Fruit fly (Drosophila melanogaster) whole organism, embryonic: ENCODE results near the gene pnt.

Experiments used
- Antp ChIP-seq: fragments of 200-800 bp; sonication (Bioruptor generic); optimal IDR thresholded peaks from 3 replicates; lab custom pipeline; 2016; ENCODE audit warnings: missing biosample characterization, missing genetic modification characterization
- BtbVII ChIP-seq: fragments of 200-800 bp; sonication (Bioruptor generic); optimal IDR thresholded peaks from 3 replicates; lab custom pipeline; 2017; ENCODE audit warnings: missing biosample characterization, mild to moderate bottlenecking, missing genetic modification characterization
- Bteb2 ChIP-seq: fragments of 200-800 bp; sonication (Bioruptor generic); optimal IDR thresholded peaks from 2 replicates; lab custom pipeline; 2016; ENCODE audit warnings: missing biosample characterization, missing genetic modification characterization
- CG10147 ChIP-seq: fragments of 200-800 bp; sonication (Bioruptor generic); optimal IDR thresholded peaks from 2 replicates; lab custom pipeline; 2019; ENCODE audit warnings: missing biosample characterization, mild to moderate bottlenecking, missing genetic modification characterization, moderate library complexity
- CG10654 ChIP-seq: fragments of 200-800 bp; sonication (Bioruptor generic); optimal IDR thresholded peaks from 2 replicates; lab custom pipeline; 2016; ENCODE audit warnings: missing biosample characterization, missing genetic modification characterization
- CG11398 ChIP-seq: fragments of 200-800 bp; sonication (Bioruptor generic); optimal IDR thresholded peaks from 2 replicates; lab custom pipeline; 2016; ENCODE audit warnings: missing biosample characterization, missing genetic modification characterization
- CG12071 ChIP-seq: fragments of 200-800 bp; sonication (Bioruptor generic); optimal IDR thresholded peaks from 3 replicates; lab custom pipeline; 2018; ENCODE audit warnings: missing biosample characterization, mild to moderate bottlenecking, missing genetic modification characterization
- CG12155 ChIP-seq: fragments of 200-800 bp; sonication (Bioruptor generic); optimal IDR thresholded peaks from 3 replicates; lab custom pipeline; 2016; ENCODE audit warnings: missing biosample characterization, missing genetic modification characterization
- CG1233 ChIP-seq: fragments of 200-800 bp; sonication (Bioruptor generic); optimal IDR thresholded peaks from 4 replicates; lab custom pipeline; 2018; ENCODE audit warnings: missing biosample characterization, mild to moderate bottlenecking, missing genetic modification characterization
- CG13424 ChIP-seq: fragments of 200-800 bp; sonication (Bioruptor generic); optimal IDR thresholded peaks from 2 replicates; lab custom pipeline; 2019; ENCODE audit warnings: missing biosample characterization, mild to moderate bottlenecking, missing genetic modification characterization, moderate library complexity
- CG13894 ChIP-seq: fragments of 200-800 bp; sonication (Bioruptor generic); optimal IDR thresholded peaks from 3 replicates; lab custom pipeline; 2018; ENCODE audit warnings: missing biosample characterization, mild to moderate bottlenecking, missing genetic modification characterization, moderate library complexity
- CG1529 ChIP-seq: fragments of 200-800 bp; sonication (Bioruptor generic); optimal IDR thresholded peaks from 3 replicates; lab custom pipeline; 2018; ENCODE audit warnings: missing biosample characterization, missing genetic modification characterization
- CG15696 ChIP-seq: fragments of 200-800 bp; sonication (Bioruptor generic); optimal IDR thresholded peaks from 2 replicates; lab custom pipeline; 2019; ENCODE audit warnings: missing biosample characterization, mild to moderate bottlenecking, missing genetic modification characterization, moderate library complexity
- CG16863 ChIP-seq: fragments of 200-800 bp; sonication (Bioruptor generic); optimal IDR thresholded peaks from 3 replicates; lab custom pipeline; 2016; ENCODE audit warnings: missing biosample characterization, missing genetic modification characterization
- CG17359 ChIP-seq: fragments of 200-800 bp; sonication (Bioruptor generic); optimal IDR thresholded peaks from 3 replicates; lab custom pipeline; 2018; ENCODE audit warnings: missing biosample characterization, mild to moderate bottlenecking, missing genetic modification characterization, moderate library complexity
- CG17385 ChIP-seq: fragments of 200-800 bp; sonication (Bioruptor generic); optimal IDR thresholded peaks from 3 replicates; lab custom pipeline; 2018; ENCODE audit warnings: missing biosample characterization, mild to moderate bottlenecking, missing genetic modification characterization
- CG18011 ChIP-seq: fragments of 200-800 bp; sonication (Bioruptor generic); optimal IDR thresholded peaks from 2 replicates; lab custom pipeline; 2017; ENCODE audit warnings: missing biosample characterization, missing genetic modification characterization, mild to moderate bottlenecking, moderate library complexity, missing genotype
- CG2120 ChIP-seq: fragments of 200-800 bp; sonication (Bioruptor generic); optimal IDR thresholded peaks from 3 replicates; lab custom pipeline; 2016; ENCODE audit warnings: missing biosample characterization, missing genetic modification characterization
- CG2678 ChIP-seq: fragments of 200-800 bp; sonication (Bioruptor generic); optimal IDR thresholded peaks from 3 replicates; lab custom pipeline; 2019; ENCODE audit warnings: missing biosample characterization, mild to moderate bottlenecking, missing genetic modification characterization, moderate library complexity
- CG4282 ChIP-seq: fragments of 200-800 bp; sonication (Bioruptor generic); optimal IDR thresholded peaks from 2 replicates; lab custom pipeline; 2016; ENCODE audit warnings: missing biosample characterization, missing genetic modification characterization
- CG4820 ChIP-seq: fragments of 200-800 bp; sonication (Bioruptor generic); optimal IDR thresholded peaks from 3 replicates; lab custom pipeline; 2016; ENCODE audit warnings: missing biosample characterization, missing genetic modification characterization
- CG4854 ChIP-seq: fragments of 200-800 bp; sonication (Bioruptor generic); optimal IDR thresholded peaks from 2 replicates; lab custom pipeline; 2016; ENCODE audit warnings: missing biosample characterization, missing genetic modification characterization, inconsistent platforms
- CG6791 ChIP-seq: fragments of 200-800 bp; sonication (Bioruptor generic); IDR thresholded peaks from 3 replicates; pipeline ENCODE4 v1.3.6; 2022; ENCODE audit warnings: missing biosample characterization, missing genetic modification characterization; ENCODE audit not compliant: partially characterized antibody
- CG8388 ChIP-seq: fragments of 200-800 bp; sonication (Bioruptor generic); optimal IDR thresholded peaks from 2 replicates; lab custom pipeline; 2019; ENCODE audit warnings: missing biosample characterization, mild to moderate bottlenecking, missing genetic modification characterization, moderate library complexity
- CG8924 ChIP-seq: fragments of 200-800 bp; optimal IDR thresholded peaks from 3 replicates; lab custom pipeline; 2019; ENCODE audit warnings: missing biosample characterization, mild to moderate bottlenecking, missing genetic modification characterization, moderate library complexity
- Chrac-16 ChIP-seq: fragments of 200-800 bp; sonication (Bioruptor generic); optimal IDR thresholded peaks from 3 replicates; lab custom pipeline; 2016; ENCODE audit warnings: missing biosample characterization, missing genetic modification characterization
- ERR ChIP-seq: fragments of 200-800 bp; sonication (Bioruptor generic); optimal IDR thresholded peaks from 2 replicates; lab custom pipeline; 2016; ENCODE audit warnings: missing biosample characterization, missing genetic modification characterization
- HmgD ChIP-seq: fragments of 200-800 bp; sonication (Bioruptor generic); optimal IDR thresholded peaks from 3 replicates; lab custom pipeline; 2016; ENCODE audit warnings: missing biosample characterization, missing genetic modification characterization
- Hr3 ChIP-seq: fragments of 200-800 bp; sonication (Bioruptor generic); optimal IDR thresholded peaks from 3 replicates; lab custom pipeline; 2016; ENCODE audit warnings: missing biosample characterization, missing genetic modification characterization
- NfI ChIP-seq: fragments of 200-800 bp; sonication (Bioruptor generic); optimal IDR thresholded peaks from 3 replicates; lab custom pipeline; 2018; ENCODE audit warnings: missing biosample characterization, mild to moderate bottlenecking, missing genetic modification characterization, moderate library complexity
- Side ChIP-seq: fragments of 200-800 bp; sonication (Bioruptor generic); optimal IDR thresholded peaks from 2 replicates; lab custom pipeline; 2016; ENCODE audit warnings: missing biosample characterization, missing genetic modification characterization
- Sox102F ChIP-seq: fragments of 200-800 bp; sonication (Bioruptor generic); optimal IDR thresholded peaks from 2 replicates; lab custom pipeline; 2018; ENCODE audit warnings: missing biosample characterization, mild to moderate bottlenecking, missing genetic modification characterization, moderate library complexity
- Spps ChIP-seq: fragments of 200-800 bp; sonication (Bioruptor generic); optimal IDR thresholded peaks from 2 replicates; lab custom pipeline; 2018; ENCODE audit warnings: missing biosample characterization, mild to moderate bottlenecking, missing genetic modification characterization
- Tbp ChIP-seq: fragments of >200 bp; optimal IDR thresholded peaks from 2 replicates; lab custom pipeline; 2018; ENCODE audit warnings: missing biosample characterization, missing genetic modification characterization
- Trl ChIP-seq, 3 experiments: fragments of >200 bp in 2 of 3; fragments of 200-800 bp in 1 of 3; sonication (Bioruptor generic) in 1 of 3; optimal IDR thresholded peaks; 2 replicates in 1 of 3; 3 replicates in 2 of 3; lab custom pipeline; 2016 to 2017; ENCODE audit warnings: missing biosample characterization in 1 of 3, missing genetic modification characterization in 1 of 3
- ato ChIP-seq: fragments of 200-800 bp; sonication (Bioruptor generic); IDR thresholded peaks from 2 replicates; pipeline ENCODE4 v1.3.6; 2022; ENCODE audit warnings: missing biosample characterization, missing genetic modification characterization; ENCODE audit not compliant: partially characterized antibody
- bab2 ChIP-seq: fragments of 200-800 bp; sonication (Bioruptor generic); optimal IDR thresholded peaks from 2 replicates; lab custom pipeline; 2016; ENCODE audit warnings: missing biosample characterization, missing genetic modification characterization
- bcd ChIP-seq: fragments of 200-800 bp; sonication (Bioruptor generic); optimal IDR thresholded peaks from 2 replicates; lab custom pipeline; 2017; ENCODE audit warnings: missing biosample characterization, mild to moderate bottlenecking, missing genetic modification characterization
- cas ChIP-seq: fragments of 200-800 bp; sonication (Bioruptor generic); IDR thresholded peaks from 2 replicates; pipeline ENCODE4 v1.3.6; 2022; ENCODE audit warnings: missing biosample characterization, missing genetic modification characterization
- caup ChIP-seq: fragments of 200-800 bp; sonication (Bioruptor generic); optimal IDR thresholded peaks from 3 replicates; lab custom pipeline; 2017; ENCODE audit warnings: missing biosample characterization, mild to moderate bottlenecking, missing genetic modification characterization, moderate library complexity; ENCODE audit not compliant: severe bottlenecking
- jing ChIP-seq: fragments of 200-800 bp; sonication (Bioruptor generic); optimal IDR thresholded peaks from 2 replicates; lab custom pipeline; 2018; ENCODE audit warnings: missing biosample characterization, mild to moderate bottlenecking, missing genetic modification characterization
- nau ChIP-seq: fragments of 200-800 bp; sonication (Bioruptor generic); optimal IDR thresholded peaks from 3 replicates; lab custom pipeline; 2017; ENCODE audit warnings: missing biosample characterization, mild to moderate bottlenecking, missing genetic modification characterization, missing genetic modification reagents
- odd ChIP-seq: fragments of 200-800 bp; sonication (Bioruptor generic); optimal IDR thresholded peaks from 2 replicates; lab custom pipeline; 2017; ENCODE audit warnings: missing biosample characterization, mild to moderate bottlenecking, missing genetic modification characterization
- sisA ChIP-seq: fragments of 200-800 bp; sonication (Bioruptor generic); IDR thresholded peaks from 2 replicates; pipeline ENCODE4 v1.3.6; 2022; ENCODE audit warnings: missing biosample characterization, missing genetic modification characterization
- slbo ChIP-seq: fragments of 200-800 bp; sonication (Bioruptor generic); IDR thresholded peaks from 2 replicates; pipeline ENCODE4 v1.3.6; 2022; ENCODE audit warnings: missing biosample characterization, missing genetic modification characterization
- slp2 ChIP-seq: fragments of 200-800 bp; sonication (Bioruptor generic); optimal IDR thresholded peaks from 2 replicates; lab custom pipeline; 2016; ENCODE audit warnings: missing biosample characterization, missing genetic modification characterization
- stc ChIP-seq: fragments of 200-800 bp; sonication (Bioruptor generic); IDR thresholded peaks from 2 replicates; pipeline ENCODE4 v1.3.6; 2022; ENCODE audit warnings: missing biosample characterization, missing genetic modification characterization
- zfh1 ChIP-seq: fragments of 200-800 bp; sonication (Bioruptor generic); IDR thresholded peaks from 3 replicates; pipeline ENCODE4 v1.3.6; 2022; ENCODE audit warnings: missing biosample characterization, missing genetic modification characterization

The pnt gene

DNA sequence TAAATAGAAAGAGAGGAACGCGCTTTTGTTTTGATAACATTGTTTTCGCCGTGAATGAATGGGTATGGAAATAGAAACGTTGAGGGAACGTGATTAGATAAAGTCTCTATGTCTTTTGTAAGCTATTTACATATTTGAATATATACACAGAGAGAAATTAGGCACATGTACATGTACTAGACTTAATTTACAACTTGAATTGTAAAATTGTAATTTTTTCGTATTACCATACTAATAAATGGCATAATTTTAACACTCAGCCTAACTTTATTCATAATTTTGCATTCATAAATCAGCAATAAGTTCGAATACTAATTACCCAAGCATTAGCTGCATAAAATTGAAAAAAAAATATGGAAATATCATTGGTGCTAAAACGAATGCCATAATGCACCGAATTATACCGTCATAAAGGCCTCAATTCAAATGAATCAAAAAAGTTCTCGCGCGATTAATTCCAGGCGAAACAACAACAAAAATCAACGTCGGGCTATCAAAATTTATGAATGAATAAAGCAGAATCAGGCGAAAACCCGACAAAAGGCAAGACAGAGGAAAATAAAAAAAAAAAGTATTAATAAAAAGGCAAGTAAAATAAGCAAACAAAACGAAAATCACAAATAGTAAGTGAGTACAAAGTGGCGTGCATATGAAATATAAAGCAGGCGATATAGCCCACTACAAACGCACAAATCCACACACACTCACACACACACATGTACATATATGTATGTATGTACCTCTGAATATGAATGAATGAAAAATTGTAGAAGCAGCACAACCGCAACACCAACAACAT lies 13.2 kb downstream of the pnt start (continued):
- peak; percentile 3 for TF ChIP-seq CG4854 (GFP tag; lab: Kevin White, UChicago)
- TF ChIP-seq CG12071 (GFP tag; lab: Kevin White, UChicago), result peak; percentile 58
- peak; percentile 10; the same call in 1 of the 2 replicates for TF ChIP-seq stc (GFP tag; lab: Robert Waterston, UW)
- TF ChIP-seq bcd, result peak; percentile 60
- TF ChIP-seq cas (GFP tag; lab: Robert Waterston, UW), result no peak
- TF ChIP-seq bab2 (GFP tag; lab: Kevin White, UChicago), result peak; percentile 32
- TF ChIP-seq CG15696 (tag; lab: Kevin White, UChicago), result peak; percentile 61
- no peak for TF ChIP-seq CG18011 (GFP tag; lab: Kevin White, UChicago)
- peak; percentile 56 for TF ChIP-seq CG1529
- peak; percentile 28 for TF ChIP-seq Spps (tag; lab: Kevin White, UChicago)
- peak; percentile 39 for TF ChIP-seq CG1233 (GFP tag; lab: Kevin White, UChicago)
- no peak for TF ChIP-seq Tbp (GFP tag; lab: Kevin White, UChicago)
- TF ChIP-seq CG8924 (tag; lab: Kevin White, UChicago), result peak; percentile 57
- TF ChIP-seq slp2 (GFP tag; lab: Kevin White, UChicago), result peak; percentile 24
- peak; percentile 25 for TF ChIP-seq CG11398 (GFP tag; lab: Kevin White, UChicago)
- TF ChIP-seq sisA (GFP tag; lab: Robert Waterston, UW), result no peak
- TF ChIP-seq CG10654, result peak; percentile 20
- peak; percentile 34 for TF ChIP-seq jing (GFP tag; lab: Kevin White, UChicago)
- TF ChIP-seq Side (GFP tag; lab: Kevin White, UChicago), result peak; percentile 28
- peak; percentile 5 for TF ChIP-seq CG12155 (GFP tag; lab: Kevin White, UChicago)
- TF ChIP-seq Sox102F, result peak; percentile 79
- TF ChIP-seq slbo, result peak; percentile 46
- peak; percentile 43 for TF ChIP-seq CG8388 (GFP tag; lab: Kevin White, UChicago)
- TF ChIP-seq CG13894 (tag; lab: Kevin White, UChicago), result no peak
- peak; percentile 49 for TF ChIP-seq CG17385 (GFP tag; lab: Kevin White, UChicago)
- TF ChIP-seq CG13424 (tag; lab: Kevin White, UChicago), result peak; percentile 44
- peak; percentile 26 for TF ChIP-seq nau (GFP tag; lab: Kevin White, UChicago)
- TF ChIP-seq CG2678 (tag; lab: Kevin White, UChicago), result peak; percentile 79
- TF ChIP-seq CG10147, result peak; percentile 9
- peak; percentile 27 for TF ChIP-seq odd (GFP tag; lab: Kevin White, UChicago)
- TF ChIP-seq CG16863, result peak; percentile 24
- peak; percentile 46 for TF ChIP-seq Bteb2 (GFP tag; lab: Kevin White, UChicago)
- peak; percentile 24 for TF ChIP-seq caup (GFP tag; lab: Kevin White, UChicago)
- no peak for TF ChIP-seq Trl (optimal IDR thresholded peaks at IDR 0.05; lab: Kevin White, UChicago)
- TF ChIP-seq Trl (GFP tag; optimal IDR thresholded peaks at IDR 0.05; lab: Kevin White, UChicago), result peak; percentile 31
- TF ChIP-seq CG4820 (GFP tag; lab: Kevin White, UChicago), result peak; percentile 1
- no peak for TF ChIP-seq Antp (GFP tag; lab: Kevin White, UChicago)
- no peak for TF ChIP-seq zfh1 (GFP tag; lab: Robert Waterston, UW)
- TF ChIP-seq CG2120 (GFP tag; lab: Kevin White, UChicago), result peak; percentile 70
- TF ChIP-seq HmgD, result no peak
- no peak for TF ChIP-seq NfI (GFP tag; lab: Kevin White, UChicago)
- TF ChIP-seq Chrac-16, result peak; percentile 38
- no peak for TF ChIP-seq ERR
- TF ChIP-seq Hr3, result peak; percentile 52
- no peak for TF ChIP-seq CG6791 (GFP tag; lab: Robert Waterston, UW)
- peak; percentile 58 for TF ChIP-seq CG17359 (tag; lab: Kevin White, UChicago)
- peak; percentile 31 for TF ChIP-seq BtbVII (GFP tag; lab: Kevin White, UChicago)
- no peak for TF ChIP-seq ato (GFP tag; lab: Robert Waterston, UW)
- no peak for TF ChIP-seq CG4282 (GFP tag; lab: Kevin White, UChicago)
